Worm (Caenorhabditis elegans): ENCODE data around the gene clec-126.

DNA sequence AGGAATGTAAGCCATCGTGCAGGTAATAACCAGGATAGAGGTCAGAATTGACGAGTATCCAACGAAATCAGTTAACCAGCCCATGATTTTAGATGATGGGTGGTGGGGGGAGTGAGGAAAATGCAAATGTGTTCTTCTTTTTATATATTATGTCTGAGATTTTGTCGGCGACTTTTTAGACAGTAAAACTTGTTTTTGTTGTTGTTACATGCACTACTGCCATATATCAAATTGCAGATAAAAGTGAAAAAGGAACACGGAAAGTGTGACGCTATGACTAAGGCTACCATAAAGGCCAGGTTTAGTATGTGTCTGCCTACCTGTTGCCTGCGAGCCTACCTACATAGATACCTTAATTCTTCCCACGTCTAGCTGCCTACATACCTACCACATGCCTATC lies 4.8 kb downstream of the clec-126 start, which contains the start of gene col-72:
- TF ChIP-seq ztf-11 (tag; optimal IDR thresholded peaks at IDR 0.05), result no peak
- no peak for TF ChIP-seq lsy-2 (tag; optimal IDR thresholded peaks at IDR 0.05)
- TF ChIP-seq nhr-12 (tag; optimal IDR thresholded peaks at IDR 0.05), result no peak
- no peak for TF ChIP-seq mep-1 (tag; optimal IDR thresholded peaks at IDR 0.05)
- TF ChIP-seq ham-2 (GFP tag; optimal IDR thresholded peaks at IDR 0.05), result no peak
- no peak for TF ChIP-seq unc-62 (GFP tag; optimal IDR thresholded peaks at IDR 0.05)
- TF ChIP-seq nhr-76 (tag; optimal IDR thresholded peaks at IDR 0.05), result no peak
- no peak for TF ChIP-seq ceh-43 (GFP tag; optimal IDR thresholded peaks at IDR 0.05)
- TF ChIP-seq snpc-4 (tag; optimal IDR thresholded peaks at IDR 0.05), result no peak
- TF ChIP-seq blmp-1 (tag; optimal IDR thresholded peaks at IDR 0.05), result no peak

Data from whole organism, mixed stage, embryonic.